Fruit fly (Drosophila melanogaster) S2 (cell line): ENCODE data around the gene Syn1.

Source experiments
- CG8478 ChIP-seq: fragments of >200 bp; optimal IDR thresholded peaks from 2 replicates; lab custom pipeline; 2018
- CTCF ChIP-seq, 2 experiments: fragments of >200 bp; optimal IDR thresholded peaks; 2 replicates each; lab custom pipeline; 2018

Gene Syn1

dm6 chr3L:21770328-21770727, at the start of gene Syn1:
Gene Syn1 (minus strand): TSS chr3L:21770534.
- TF ChIP-seq CTCF (optimal IDR thresholded peaks at IDR 0.05; lab: Kevin White, UChicago): no peak
- no peak for TF ChIP-seq CG8478

- TF ChIP-seq CG8478: no peak
- TF ChIP-seq CTCF (optimal IDR thresholded peaks at IDR 0.05; lab: Kevin White, UChicago): no peak
These were observed 49.2 kb upstream of the Syn1 start for dm6 chr3L:21819497-21819896.

- TF ChIP-seq CG8478 (no peak), CTCF (optimal IDR thresholded peaks at IDR 0.05; lab: Kevin White, UChicago) (no peak)
These were observed 48.4 kb upstream of the Syn1 start for dm6 chr3L:21818701-21819100.

- TF ChIP-seq CG8478: no peak
- no peak for TF ChIP-seq CTCF (optimal IDR thresholded peaks at IDR 0.05; lab: Kevin White, UChicago)
These were observed 43.3 kb upstream of the Syn1 start, which contains the start of gene CG43895 for dm6 chr3L:21813598-21813997. Gene CG43895 (minus strand): TSS chr3L:21813698.

- TF ChIP-seq CTCF (optimal IDR thresholded peaks at IDR 0.05; lab: Kevin White, UChicago) (no peak), CG8478 (no peak)
These were observed 38.2 kb upstream of the Syn1 start, which contains the start of gene eg for dm6 chr3L:21808568-21808967. Gene eg (plus strand): TSS chr3L:21808703.

- TF ChIP-seq CTCF (optimal IDR thresholded peaks at IDR 0.05; lab: Kevin White, UChicago) (no peak), CG8478 (no peak)
These were observed 37.7 kb upstream of the Syn1 start for dm6 chr3L:21808003-21808530.

dm6 chr3L:21800424-21800823, 30.1 kb upstream of the Syn1 start:
- TF ChIP-seq CG8478: no peak

dm6 chr3L:21787883-21788282, 17.5 kb upstream of the Syn1 start:
- TF ChIP-seq CTCF (optimal IDR thresholded peaks at IDR 0.05; lab: Kevin White, UChicago) (no peak), CG8478 (no peak)

- TF ChIP-seq CTCF (optimal IDR thresholded peaks at IDR 0.05; lab: Kevin White, UChicago) (no peak), CG8478 (no peak)
These were observed 3.5 kb upstream of the Syn1 start for dm6 chr3L:21773855-21774254.

dm6 chr3L:21769515-21769914, 819 bp downstream of the Syn1 start, which contains the start of gene CG7370:
Gene CG7370 (plus strand): TSS chr3L:21769815.
- TF ChIP-seq CTCF (optimal IDR thresholded peaks at IDR 0.05; lab: Kevin White, UChicago) (no peak), CG8478 (no peak)

dm6 chr3L:21765931-21766330, 4.4 kb downstream of the Syn1 start:
- TF ChIP-seq CTCF (optimal IDR thresholded peaks at IDR 0.05; lab: Kevin White, UChicago): no peak

- no peak for TF ChIP-seq CTCF (optimal IDR thresholded peaks at IDR 0.05; lab: Kevin White, UChicago)
- TF ChIP-seq CG8478: no peak
These were observed 13.5 kb downstream of the Syn1 start, which contains the start of gene CG14564 for dm6 chr3L:21756857-21757256. Gene CG14564 (plus strand): TSS chr3L:21757157.

- TF ChIP-seq CTCF (optimal IDR thresholded peaks at IDR 0.05; lab: Kevin White, UChicago) (no peak), CG8478 (no peak)
These were observed 26.2 kb downstream of the Syn1 start, which contains the start of gene CG14565 for dm6 chr3L:21744169-21744568. Gene CG14565 (minus strand): TSS chr3L:21744269.

dm6 chr3L:21741234-21741633, 29.1 kb downstream of the Syn1 start, which contains the start of gene CG14572:
Gene CG14572 (plus strand): TSS chr3L:21741534.
- TF ChIP-seq CTCF (optimal IDR thresholded peaks at IDR 0.05; lab: Kevin White, UChicago): no peak
- no peak for TF ChIP-seq CG8478

dm6 chr3L:21740209-21740608, 30.1 kb downstream of the Syn1 start, which contains the start of gene CG14566:
Gene CG14566 (minus strand): TSS chr3L:21740309.
- TF ChIP-seq CTCF (optimal IDR thresholded peaks at IDR 0.05; lab: Kevin White, UChicago): no peak
- TF ChIP-seq CG8478: no peak

- TF ChIP-seq CG8478 (no peak), CTCF (optimal IDR thresholded peaks at IDR 0.05; lab: Kevin White, UChicago) (no peak)
These were observed 31.2 kb downstream of the Syn1 start for dm6 chr3L:21739017-21739730.
